Fruit fly (Drosophila melanogaster): Measurements from ENCODE around the gene CG14253.
A peak's percentile ranks its signal among the peaks of the same experiment; 100 is the strongest.

CG14253 gene

dm6 chr3R:27005338-27005737 is 27.0 kb downstream of the CG14253 start, which contains the start of gene CG6296:
Gene CG6296 (minus strand): TSS chr3R:27005469.
- no peak for TF ChIP-seq bab1 (GFP tag; optimal IDR thresholded peaks at IDR 0.05)
- no peak for TF ChIP-seq toe (GFP tag; optimal IDR thresholded peaks at IDR 0.05)
- TF ChIP-seq ovo (GFP tag; optimal IDR thresholded peaks at IDR 0.05): no peak
- no peak for TF ChIP-seq cic (GFP tag; optimal IDR thresholded peaks at IDR 0.05)
- TF ChIP-seq tj (GFP tag; optimal IDR thresholded peaks at IDR 0.05): no peak
- no peak for TF ChIP-seq CG12768 (GFP tag; optimal IDR thresholded peaks at IDR 0.05)
- TF ChIP-seq cnc (optimal IDR thresholded peaks at IDR 0.05): no peak
- TF ChIP-seq CG7101 (tag; optimal IDR thresholded peaks at IDR 0.05): no peak
- TF ChIP-seq CG5204 (GFP tag; optimal IDR thresholded peaks at IDR 0.05): no peak
- no peak for TF ChIP-seq CG33017 (tag; optimal IDR thresholded peaks at IDR 0.05)
- TF ChIP-seq CG14711 (tag; optimal IDR thresholded peaks at IDR 0.05): no peak
- no peak for TF ChIP-seq CG1620 (GFP tag; optimal IDR thresholded peaks at IDR 0.05)

DNA sequence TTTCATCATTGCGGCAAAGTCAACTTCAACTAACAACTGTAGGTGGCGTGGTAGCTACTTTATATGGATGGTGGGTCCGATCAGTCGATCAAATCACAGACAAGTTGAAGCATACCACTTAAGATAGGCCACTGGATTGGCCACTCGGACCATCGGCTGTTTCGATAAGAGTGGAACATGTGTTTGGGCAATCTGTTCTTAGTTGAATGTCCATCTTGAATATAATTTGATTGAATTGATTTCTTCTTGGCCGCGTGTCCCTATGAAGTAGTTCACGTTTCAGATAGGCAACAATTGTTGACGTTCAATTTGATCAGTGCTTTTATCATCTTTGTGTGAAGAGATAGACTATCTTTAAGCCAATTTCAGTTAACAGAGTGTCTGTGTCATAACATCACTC is 28.7 kb downstream of the CG14253 start, which contains the start of gene CG6295:
TSS of gene CG6295 (minus strand) at position 34 of the 400 bp plus-strand sequence.
- no peak for TF ChIP-seq cnc (optimal IDR thresholded peaks at IDR 0.05)
- TF ChIP-seq CG7045 (GFP tag; optimal IDR thresholded peaks at IDR 0.05): no peak
- no peak for TF ChIP-seq kay (GFP tag; ENCODE audit: borderline replicate concordance)
- TF ChIP-seq CG1620 (GFP tag; optimal IDR thresholded peaks at IDR 0.05): no peak
- TF ChIP-seq CG14711 (tag; optimal IDR thresholded peaks at IDR 0.05): no peak
- TF ChIP-seq Crg-1 (GFP tag; optimal IDR thresholded peaks at IDR 0.05): no peak
- no peak for TF ChIP-seq CG12768 (GFP tag; optimal IDR thresholded peaks at IDR 0.05)
- no peak for TF ChIP-seq CG5204 (GFP tag; optimal IDR thresholded peaks at IDR 0.05)
- TF ChIP-seq Clk (GFP tag; optimal IDR thresholded peaks at IDR 0.05): no peak
- no peak for TF ChIP-seq CG11617 (GFP tag; optimal IDR thresholded peaks at IDR 0.05)
- TF ChIP-seq Mnt (GFP tag; optimal IDR thresholded peaks at IDR 0.05): no peak
- no peak for TF ChIP-seq toe (GFP tag; optimal IDR thresholded peaks at IDR 0.05)
- no peak for TF ChIP-seq cic (GFP tag; optimal IDR thresholded peaks at IDR 0.05)
- no peak for TF ChIP-seq CG33017 (tag; optimal IDR thresholded peaks at IDR 0.05)
- no peak for TF ChIP-seq ovo (GFP tag; optimal IDR thresholded peaks at IDR 0.05)
- no peak for TF ChIP-seq tj (GFP tag; optimal IDR thresholded peaks at IDR 0.05)
- no peak for TF ChIP-seq pad (GFP tag; optimal IDR thresholded peaks at IDR 0.05)

DNA sequence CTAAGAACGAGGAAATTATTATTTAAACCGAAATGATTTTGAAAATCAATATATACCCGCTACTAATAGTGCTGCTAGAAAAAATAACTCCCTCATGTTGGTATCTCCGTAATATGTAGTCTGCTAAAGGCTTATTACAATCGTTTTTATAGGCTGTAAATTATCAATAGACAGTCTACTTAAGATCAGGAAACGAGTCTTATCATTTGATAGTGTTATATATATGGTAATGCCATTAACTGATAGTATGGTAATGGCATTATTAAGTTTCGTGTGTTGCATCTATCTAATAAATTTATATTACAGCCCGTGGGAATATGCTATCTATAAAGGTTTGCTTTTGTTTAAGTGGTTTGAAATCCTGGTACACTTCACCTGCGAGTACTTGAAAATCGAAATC is 39.8 kb downstream of the CG14253 start, which contains the start of gene CG17192:
TSS of gene CG17192 (minus strand) at position 101 of the 400 bp plus-strand sequence.
- TF ChIP-seq cnc (optimal IDR thresholded peaks at IDR 0.05) (no peak), CG5204 (GFP tag; optimal IDR thresholded peaks at IDR 0.05) (no peak), Hr96 (GFP tag; optimal IDR thresholded peaks at IDR 0.05) (no peak), ovo (GFP tag; optimal IDR thresholded peaks at IDR 0.05) (no peak), CG33017 (tag; optimal IDR thresholded peaks at IDR 0.05) (no peak), kay (GFP tag; ENCODE audit: borderline replicate concordance) (no peak), CG1620 (GFP tag; optimal IDR thresholded peaks at IDR 0.05) (no peak), cic (GFP tag; optimal IDR thresholded peaks at IDR 0.05) (no peak), Clk (GFP tag; optimal IDR thresholded peaks at IDR 0.05) (no peak), CG7101 (tag; optimal IDR thresholded peaks at IDR 0.05) (no peak), CG7045 (GFP tag; optimal IDR thresholded peaks at IDR 0.05) (no peak), bab1 (GFP tag; optimal IDR thresholded peaks at IDR 0.05) (no peak), Crg-1 (GFP tag; optimal IDR thresholded peaks at IDR 0.05) (no peak), CG12768 (GFP tag; optimal IDR thresholded peaks at IDR 0.05) (no peak), Mnt (GFP tag; optimal IDR thresholded peaks at IDR 0.05) (no peak), CG14711 (tag; optimal IDR thresholded peaks at IDR 0.05) (no peak)

dm6 chr3R:27019701-27020172 is 41.4 kb downstream of the CG14253 start, which contains the start of gene CG17191:
Gene CG17191 (minus strand): TSS chr3R:27019751.
- TF ChIP-seq cic (GFP tag; optimal IDR thresholded peaks at IDR 0.05): no peak
- no peak for TF ChIP-seq CG14711 (tag; optimal IDR thresholded peaks at IDR 0.05)
- no peak for TF ChIP-seq Hr96 (GFP tag; optimal IDR thresholded peaks at IDR 0.05)
- TF ChIP-seq Clk (GFP tag; optimal IDR thresholded peaks at IDR 0.05): no peak
- no peak for TF ChIP-seq pad (GFP tag; optimal IDR thresholded peaks at IDR 0.05)
- TF ChIP-seq ovo (GFP tag; optimal IDR thresholded peaks at IDR 0.05): no peak
- no peak for TF ChIP-seq tj (GFP tag; optimal IDR thresholded peaks at IDR 0.05)

- TF ChIP-seq toe (GFP tag; optimal IDR thresholded peaks at IDR 0.05) (no peak), kay (GFP tag; ENCODE audit: borderline replicate concordance) (peak; percentile 28)
Measured at dm6 chr3R:27021278-27021677, 42.9 kb downstream of the CG14253 start, which contains the start of gene CG6283. Gene CG6283 (minus strand): TSS chr3R:27021378.

DNA sequence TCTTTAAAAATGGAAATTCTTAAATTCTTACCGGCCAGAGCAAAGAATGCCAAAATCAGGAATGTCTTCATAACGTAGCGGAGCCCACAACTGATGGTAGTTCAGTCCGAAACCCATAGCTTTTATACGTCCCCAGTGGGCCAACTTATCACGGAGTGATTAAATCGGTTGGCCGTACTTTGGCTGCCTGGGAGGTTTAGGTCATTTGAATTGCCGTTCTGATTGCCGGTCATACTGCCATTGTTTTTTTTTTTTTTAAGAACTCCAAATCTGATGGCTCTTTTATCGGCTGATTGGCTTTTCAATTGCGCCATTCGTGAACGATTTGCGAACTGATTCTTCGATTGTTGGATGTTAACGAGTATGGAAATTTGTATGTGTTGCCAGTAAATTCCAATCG is 44.8 kb downstream of the CG14253 start, which contains the start of gene CG6277:
TSS of gene CG6277 (minus strand) at position 101 of the 400 bp plus-strand sequence.
- no peak for TF ChIP-seq pad (GFP tag; optimal IDR thresholded peaks at IDR 0.05)
- TF ChIP-seq CG11617 (GFP tag; optimal IDR thresholded peaks at IDR 0.05): no peak
- TF ChIP-seq kay (GFP tag; ENCODE audit: borderline replicate concordance): no peak
- no peak for TF ChIP-seq Mnt (GFP tag; optimal IDR thresholded peaks at IDR 0.05)
- TF ChIP-seq CG5204 (GFP tag; optimal IDR thresholded peaks at IDR 0.05): no peak
- no peak for TF ChIP-seq CG14711 (tag; optimal IDR thresholded peaks at IDR 0.05)
- no peak for TF ChIP-seq bab1 (GFP tag; optimal IDR thresholded peaks at IDR 0.05)
- no peak for TF ChIP-seq CG7045 (GFP tag; optimal IDR thresholded peaks at IDR 0.05)
- TF ChIP-seq ovo (GFP tag; optimal IDR thresholded peaks at IDR 0.05): no peak

DNA sequence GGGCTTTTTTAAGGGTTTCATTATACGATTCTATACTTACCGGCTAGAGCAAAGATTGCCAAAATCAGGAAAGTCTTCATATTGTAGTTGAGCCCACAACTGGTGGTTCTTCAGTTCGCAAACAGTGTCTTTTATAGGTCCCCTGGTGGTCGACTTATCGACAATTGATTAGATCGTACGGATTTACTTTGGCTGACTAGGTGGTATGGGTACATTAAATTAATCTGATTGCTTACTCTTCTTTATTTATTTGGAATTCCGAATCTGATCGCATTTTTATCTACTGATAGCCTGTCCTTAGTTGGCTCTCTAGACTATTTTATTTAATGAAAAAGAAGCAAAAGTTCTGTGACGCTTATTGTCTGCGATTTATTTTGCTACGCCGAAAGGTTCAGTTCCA is 47.7 kb downstream of the CG14253 start, which contains the start of gene CG6271:
TSS of gene CG6271 (minus strand) at position 101 of the 400 bp plus-strand sequence.
- TF ChIP-seq tj (GFP tag; optimal IDR thresholded peaks at IDR 0.05) (no peak), CG1620 (GFP tag; optimal IDR thresholded peaks at IDR 0.05) (no peak), CG7101 (tag; optimal IDR thresholded peaks at IDR 0.05) (no peak), CG33017 (tag; optimal IDR thresholded peaks at IDR 0.05) (no peak), cnc (optimal IDR thresholded peaks at IDR 0.05) (no peak), CG11617 (GFP tag; optimal IDR thresholded peaks at IDR 0.05) (no peak), CG12768 (GFP tag; optimal IDR thresholded peaks at IDR 0.05) (no peak), pad (GFP tag; optimal IDR thresholded peaks at IDR 0.05) (no peak), CG14711 (tag; optimal IDR thresholded peaks at IDR 0.05) (no peak), ovo (GFP tag; optimal IDR thresholded peaks at IDR 0.05) (no peak), kay (GFP tag; ENCODE audit: borderline replicate concordance) (no peak), toe (GFP tag; optimal IDR thresholded peaks at IDR 0.05) (no peak), Mnt (GFP tag; optimal IDR thresholded peaks at IDR 0.05) (no peak), bab1 (GFP tag; optimal IDR thresholded peaks at IDR 0.05) (no peak), Clk (GFP tag; optimal IDR thresholded peaks at IDR 0.05) (no peak), cic (GFP tag; optimal IDR thresholded peaks at IDR 0.05) (no peak), Hr96 (GFP tag; optimal IDR thresholded peaks at IDR 0.05) (no peak), CG7045 (GFP tag; optimal IDR thresholded peaks at IDR 0.05) (no peak), Crg-1 (GFP tag; optimal IDR thresholded peaks at IDR 0.05) (no peak), CG5204 (GFP tag; optimal IDR thresholded peaks at IDR 0.05) (no peak)

All from whole organism, adult.